Worm (Caenorhabditis elegans): Measurements from ENCODE around the gene F22H10.3.

The F22H10.3 gene

ce11 chrX:16660268-16660667 lies 17.2 kb downstream of the F22H10.3 start:
- no peak for TF ChIP-seq hmg-1.1 (GFP tag; IDR thresholded peaks at IDR 0.05)
- TF ChIP-seq nhr-41 (GFP tag; IDR thresholded peaks at IDR 0.05), result no peak
- no peak for TF ChIP-seq D1046.2 (GFP tag; IDR thresholded peaks at IDR 0.05)
- TF ChIP-seq ztf-11 (tag; optimal IDR thresholded peaks at IDR 0.05), result no peak
- no peak for TF ChIP-seq hlh-11 (tag; optimal IDR thresholded peaks at IDR 0.05)
- no peak for TF ChIP-seq egl-43 (GFP tag; IDR thresholded peaks at IDR 0.05)
- TF ChIP-seq nhr-102 (tag; optimal IDR thresholded peaks at IDR 0.05), result no peak
- TF ChIP-seq php-3 (GFP tag; IDR thresholded peaks at IDR 0.05), result no peak
- TF ChIP-seq snpc-4 (tag; optimal IDR thresholded peaks at IDR 0.05), result no peak
- TF ChIP-seq daf-8 (GFP tag; IDR thresholded peaks at IDR 0.05), result no peak
- no peak for TF ChIP-seq hif-1 (tag; optimal IDR thresholded peaks at IDR 0.05)
- TF ChIP-seq vab-7 (GFP tag; IDR thresholded peaks at IDR 0.05), result no peak
- no peak for TF ChIP-seq nhr-6 (tag; optimal IDR thresholded peaks at IDR 0.05)
- no peak for TF ChIP-seq nhr-237 (tag; optimal IDR thresholded peaks at IDR 0.05)

ce11 chrX:16658309-16658708 lies 19.2 kb downstream of the F22H10.3 start:
- TF ChIP-seq fkh-10 (GFP tag; optimal IDR thresholded peaks at IDR 0.05) (no peak), nhr-28 (tag; optimal IDR thresholded peaks at IDR 0.05) (peak; percentile 3), sdz-12 (GFP tag; optimal IDR thresholded peaks at IDR 0.05) (no peak), unc-62 (GFP tag; optimal IDR thresholded peaks at IDR 0.05 in 1 of 2) (peak in 1 of 2 experiments; percentile 60), unc-62 (tag; optimal IDR thresholded peaks at IDR 0.05) (no peak), aly-2 (tag; optimal IDR thresholded peaks at IDR 0.05) (no peak), lin-15B (tag; optimal IDR thresholded peaks at IDR 0.05) (no peak), ztf-7 (tag; optimal IDR thresholded peaks at IDR 0.05) (no peak), ceh-82 (tag; optimal IDR thresholded peaks at IDR 0.05) (no peak), set-16 (GFP tag; IDR thresholded peaks at IDR 0.05) (no peak), pqm-1 (tag; optimal IDR thresholded peaks at IDR 0.05) (no peak), Y105C5A.15 (GFP tag; IDR thresholded peaks at IDR 0.05) (no peak), mxl-3 (GFP tag; optimal IDR thresholded peaks at IDR 0.05) (peak; percentile 22), nhr-42 (GFP tag; IDR thresholded peaks at IDR 0.05) (no peak), tra-1 (GFP tag; IDR thresholded peaks at IDR 0.05) (no peak)

ce11 chrX:16655283-16655682 lies 22.2 kb downstream of the F22H10.3 start:
- TF ChIP-seq nhr-76 (tag; optimal IDR thresholded peaks at IDR 0.05) (no peak), skn-1 (tag; optimal IDR thresholded peaks at IDR 0.05) (no peak), nhr-28 (tag; optimal IDR thresholded peaks at IDR 0.05) (no peak), set-16 (GFP tag; IDR thresholded peaks at IDR 0.05) (peak; percentile 42; the same call in 1 of the 2 replicates), daf-16 (GFP tag; optimal IDR thresholded peaks at IDR 0.05) (peak in 1 of 2 experiments; percentile 11), daf-16 (tag; optimal IDR thresholded peaks at IDR 0.05) (no peak), hlh-11 (tag; optimal IDR thresholded peaks at IDR 0.05) (peak; percentile 42)

ce11 chrX:16650600-16650999 lies 26.9 kb downstream of the F22H10.3 start:
- TF ChIP-seq nhr-25 (tag; optimal IDR thresholded peaks at IDR 0.05; ENCODE audit: borderline replicate concordance, insufficient read depth), result no peak
- TF ChIP-seq vab-7 (GFP tag; IDR thresholded peaks at IDR 0.05), result no peak
- TF ChIP-seq ceh-44 (GFP tag; IDR thresholded peaks at IDR 0.05), result no peak

ce11 chrX:16648773-16649172 lies 28.7 kb downstream of the F22H10.3 start:
- no peak for TF ChIP-seq nhr-111 (GFP tag; optimal IDR thresholded peaks at IDR 0.05)
- TF ChIP-seq hlh-30 (tag; optimal IDR thresholded peaks at IDR 0.05; ENCODE audit: insufficient read depth), result no peak
- no peak for TF ChIP-seq nhr-42 (GFP tag; IDR thresholded peaks at IDR 0.05)
- TF ChIP-seq nhr-77 (tag; optimal IDR thresholded peaks at IDR 0.05), result no peak
- TF ChIP-seq unc-130 (GFP tag; optimal IDR thresholded peaks at IDR 0.05), result no peak
